Worm (Caenorhabditis elegans) whole organism, dauer: Measurements from ENCODE around the gene sdz-6.

Source experiments
- unc-62 ChIP-seq: sonication (generic microtip); optimal IDR thresholded peaks from 2 replicates; lab custom pipeline; 2017; ENCODE audit warnings: missing biosample characterization, missing genetic modification reagents, missing genetic modification characterization

sdz-6 gene

DNA sequence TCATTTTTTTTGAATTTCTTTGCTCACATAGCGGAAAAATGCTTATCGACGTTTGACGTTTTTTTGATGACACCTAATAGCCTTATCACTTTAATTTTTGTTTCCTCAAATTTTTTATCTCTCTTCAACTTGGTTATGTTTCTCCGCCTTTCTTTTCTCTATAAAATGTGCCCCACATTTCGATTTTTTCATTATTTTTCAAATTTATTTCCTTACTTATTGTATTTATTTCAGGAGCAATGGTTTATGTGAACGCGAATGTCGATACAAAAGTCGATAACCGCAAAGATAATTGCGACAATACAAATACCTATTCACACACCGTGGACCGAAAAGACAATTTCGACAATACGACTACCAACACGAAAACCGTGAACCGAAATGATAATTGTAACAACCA is at the start of gene sdz-6:
Gene sdz-6, plus strand, starts transcription at position 229 of the 400 bp plus-strand sequence.
- no peak for TF ChIP-seq unc-62 (GFP tag; lab: Kevin White, UChicago)

DNA sequence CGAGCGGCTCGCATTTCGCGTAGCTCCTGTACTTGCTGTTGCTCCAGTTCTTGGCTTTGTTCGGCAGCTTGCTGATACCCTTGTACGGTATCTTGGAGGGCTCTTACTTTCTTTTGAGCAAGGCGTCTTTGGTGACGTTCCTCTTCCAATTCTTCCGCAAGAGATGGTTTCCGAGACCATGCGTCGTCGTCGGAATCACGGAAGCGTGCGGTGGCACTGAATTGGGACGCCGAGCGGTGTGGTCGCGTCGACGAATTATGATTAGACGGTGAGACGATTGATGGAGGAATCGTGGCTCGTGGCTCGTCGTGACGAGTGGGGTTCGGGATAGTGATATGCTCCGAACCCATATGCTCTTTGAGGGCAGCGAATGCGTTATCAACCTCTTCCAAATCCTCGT is 44.1 kb upstream of the sdz-6 start:
- TF ChIP-seq unc-62 (GFP tag; lab: Kevin White, UChicago), result no peak

DNA sequence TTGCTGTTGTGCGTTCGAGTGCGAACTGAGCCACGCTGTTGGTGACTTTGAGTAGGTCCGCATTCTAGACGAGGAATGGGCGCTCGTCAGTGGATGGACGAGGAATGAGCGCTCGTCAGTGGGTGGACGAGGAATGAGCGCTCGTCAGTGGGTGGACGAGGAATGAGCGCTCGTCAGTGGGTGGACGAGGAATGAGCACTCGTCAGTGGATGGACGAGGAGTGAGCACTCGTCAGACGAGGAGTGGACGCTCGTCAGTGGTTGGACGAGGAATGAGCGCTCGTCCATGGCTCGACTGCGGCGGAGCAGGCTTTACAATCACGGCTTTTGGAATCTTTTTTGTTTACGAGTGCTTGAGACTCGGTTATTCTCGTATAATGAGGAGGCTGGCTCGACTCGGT is 41.9 kb upstream of the sdz-6 start:
- no peak for TF ChIP-seq unc-62 (GFP tag; lab: Kevin White, UChicago)

DNA sequence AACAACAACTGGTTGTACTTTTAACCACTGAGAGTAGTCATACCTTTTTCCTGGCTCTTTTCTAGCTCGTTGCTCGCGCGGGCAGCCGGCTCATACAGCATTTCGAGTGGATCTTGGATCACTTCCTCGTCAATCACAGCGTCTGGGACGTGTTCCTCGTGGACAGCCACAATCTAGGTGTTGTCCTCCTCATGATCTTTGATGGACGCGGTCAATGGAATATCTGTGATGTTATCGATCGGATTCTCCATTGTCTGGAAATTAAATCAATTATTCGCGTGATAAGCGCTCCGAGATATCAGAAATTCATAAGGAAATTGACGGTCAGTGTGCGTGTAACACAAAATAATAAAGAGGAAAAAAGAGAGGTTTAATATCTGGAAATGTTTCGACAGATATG is 40.5 kb upstream of the sdz-6 start, which contains the start of gene F21D9.8:
Gene F21D9.8, minus strand, starts transcription at position 101 of the 400 bp plus-strand sequence.
- no peak for TF ChIP-seq unc-62 (GFP tag; lab: Kevin White, UChicago)

DNA sequence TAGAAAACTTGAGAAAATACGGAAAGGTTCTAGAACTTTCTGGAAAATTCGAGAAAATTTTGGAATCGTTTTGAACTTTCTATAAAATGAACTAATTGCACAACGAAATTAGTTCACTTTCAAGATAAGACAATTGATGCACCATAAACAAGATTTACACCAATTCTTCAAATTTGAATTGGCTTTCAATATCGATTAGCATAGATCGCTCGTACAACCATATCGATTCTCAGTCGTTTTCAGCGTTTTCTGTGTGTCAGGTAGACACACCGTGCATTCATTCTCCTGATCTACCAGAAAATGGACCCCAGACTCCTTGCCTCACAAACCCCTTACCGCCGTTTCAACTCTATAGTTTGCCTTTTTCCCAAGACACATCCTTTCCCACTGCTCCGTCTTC is 38.1 kb upstream of the sdz-6 start, which contains the start of gene fbxb-117:
Gene fbxb-117, plus strand, starts transcription at position 301 of the 400 bp plus-strand sequence.
- TF ChIP-seq unc-62 (GFP tag; lab: Kevin White, UChicago), result no peak

DNA sequence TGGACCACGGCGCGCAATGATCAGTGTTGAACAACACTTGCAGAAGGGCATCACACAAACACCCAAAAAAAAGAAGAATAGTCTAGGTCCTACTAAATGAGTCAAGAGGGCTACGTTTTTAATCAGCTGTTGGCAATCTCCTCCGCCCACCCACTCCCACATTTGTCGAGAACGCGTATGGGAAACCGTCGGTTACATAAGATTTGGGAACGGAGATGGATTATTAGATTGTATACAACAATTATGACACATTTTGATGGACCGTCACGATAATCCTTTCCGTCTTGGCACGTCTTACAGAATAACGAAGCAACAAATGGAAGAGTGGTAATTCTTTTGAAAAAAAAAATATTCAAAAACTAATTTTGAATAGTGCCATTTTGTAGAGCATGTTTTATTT is 34.5 kb upstream of the sdz-6 start:
- TF ChIP-seq unc-62 (GFP tag; lab: Kevin White, UChicago), result no peak

DNA sequence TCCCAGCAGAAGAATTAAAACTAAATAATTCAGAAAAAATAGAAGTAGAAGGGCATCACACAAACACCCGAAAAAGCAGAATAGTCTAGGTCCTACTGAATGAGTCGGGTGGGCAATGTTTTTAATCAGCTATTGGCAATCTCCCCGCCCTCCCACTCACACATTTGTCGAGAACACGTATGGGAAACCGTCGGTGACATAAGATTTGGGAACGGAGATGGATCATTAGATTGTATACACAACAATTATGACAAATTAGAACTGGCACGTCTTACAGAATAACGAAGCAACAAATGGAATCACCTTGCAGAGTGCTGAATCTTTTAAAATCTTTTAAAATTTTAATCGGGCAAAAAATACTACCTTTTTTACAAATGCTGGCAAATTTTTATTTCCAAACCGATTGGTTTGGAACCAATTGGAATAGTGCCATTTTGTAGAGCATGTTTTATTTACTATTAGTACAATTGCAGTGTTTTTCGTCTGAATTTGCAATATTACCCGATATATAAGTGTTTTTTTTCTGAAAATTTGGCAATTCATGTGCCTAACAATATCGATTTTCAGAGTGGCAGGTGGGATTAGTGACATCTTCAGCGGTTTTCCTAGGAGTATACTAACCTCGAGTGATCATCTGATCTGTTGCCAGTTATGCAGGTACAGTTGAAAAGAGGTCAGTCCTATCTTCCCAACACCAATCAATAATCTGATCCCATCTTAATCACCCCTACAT is 32.2 kb upstream of the sdz-6 start, which contains the start of the genes F55C9.3 and fbxb-57:
Gene F55C9.3, minus strand, starts transcription at position 101 of the 733 bp plus-strand sequence.
Gene fbxb-57, plus strand, starts transcription at position 683 of the 733 bp plus-strand sequence.
- no peak for TF ChIP-seq unc-62 (GFP tag; lab: Kevin White, UChicago)

DNA sequence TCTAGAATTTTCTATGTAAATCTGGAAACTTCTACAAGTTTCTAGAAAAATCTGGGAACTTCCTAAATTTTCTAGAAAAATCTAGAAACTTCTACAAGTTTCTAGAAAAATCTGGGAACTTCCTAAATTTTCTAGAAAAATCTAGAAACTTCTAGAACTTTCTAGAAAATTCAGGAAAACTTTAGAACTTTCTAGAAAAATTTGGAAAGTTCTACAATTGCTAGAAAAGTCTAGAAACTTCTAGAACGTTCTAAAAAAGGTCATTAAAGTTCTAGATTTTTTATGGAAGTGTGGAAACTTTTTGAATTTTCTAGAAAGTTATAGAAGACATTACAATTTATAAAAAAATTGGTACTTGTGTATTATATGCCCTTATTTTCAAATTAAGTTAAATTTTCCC is 27.4 kb upstream of the sdz-6 start, which contains the start of gene F55C9.5:
Gene F55C9.5, minus strand, starts transcription at position 101 of the 400 bp plus-strand sequence.
- TF ChIP-seq unc-62 (GFP tag; lab: Kevin White, UChicago), result no peak

DNA sequence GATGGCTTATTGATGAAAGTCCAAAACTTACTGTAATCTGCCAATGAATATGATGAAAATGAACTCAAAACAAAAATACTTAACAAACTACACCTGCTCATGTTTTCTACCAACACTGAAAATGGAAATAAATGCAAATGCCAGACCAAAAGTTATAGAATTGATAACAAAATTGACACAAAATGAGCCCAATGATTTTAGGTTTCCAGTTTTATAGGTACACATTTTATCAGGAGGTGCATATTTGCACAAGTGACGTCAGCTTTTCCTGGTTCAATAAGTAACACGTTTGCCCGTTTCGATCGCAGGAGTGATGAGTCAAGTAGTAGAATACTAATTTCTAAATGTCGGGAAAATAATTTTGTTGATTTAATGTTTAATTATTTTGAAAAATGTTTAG is 23.7 kb upstream of the sdz-6 start, which contains the start of gene F55C9.6:
Gene F55C9.6, minus strand, starts transcription at position 101 of the 400 bp plus-strand sequence.
- TF ChIP-seq unc-62 (GFP tag; lab: Kevin White, UChicago), result no peak

DNA sequence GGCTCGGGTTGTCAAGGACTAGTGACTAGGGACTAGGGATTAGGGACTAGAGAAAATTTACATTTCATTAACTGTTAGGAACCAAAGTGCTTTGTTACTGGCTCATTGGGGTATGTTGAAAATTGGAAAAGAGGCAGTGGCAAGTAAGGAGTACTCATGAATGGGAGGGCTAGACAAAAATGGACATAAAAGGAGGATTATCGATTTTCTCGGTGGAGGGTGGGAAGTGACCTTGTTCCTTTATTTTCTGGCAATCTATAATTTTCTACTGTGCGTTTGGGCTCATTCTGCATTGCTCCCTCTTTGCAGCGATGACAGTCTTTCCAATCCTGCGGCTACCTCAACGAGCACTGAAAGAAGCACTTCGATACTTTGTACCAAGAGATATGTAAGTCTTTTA is 22.9 kb upstream of the sdz-6 start, which contains the start of gene fbxb-60:
Gene fbxb-60, plus strand, starts transcription at position 301 of the 400 bp plus-strand sequence.
- no peak for TF ChIP-seq unc-62 (GFP tag; lab: Kevin White, UChicago)

DNA sequence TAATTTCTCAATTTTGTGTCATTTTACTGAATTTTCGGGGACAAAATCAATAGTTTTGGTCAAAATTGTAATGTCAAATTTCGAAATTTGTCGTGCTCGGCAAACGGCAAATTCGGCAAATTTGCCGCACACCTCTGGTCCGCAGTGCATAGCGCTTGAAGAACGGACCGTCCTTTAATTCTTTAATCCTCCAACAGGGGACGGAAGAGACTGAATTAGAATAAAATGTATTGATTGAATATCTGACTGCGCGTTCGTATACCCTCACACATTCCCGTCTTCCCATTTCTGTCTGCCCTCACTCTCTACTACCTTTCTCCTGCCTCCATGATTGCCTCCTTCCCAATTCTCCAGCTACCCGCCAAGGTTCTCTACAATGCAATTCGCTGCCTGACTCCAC is 21.2 kb upstream of the sdz-6 start, which contains the start of gene F55C9.14:
Gene F55C9.14, plus strand, starts transcription at position 301 of the 400 bp plus-strand sequence.
- no peak for TF ChIP-seq unc-62 (GFP tag; lab: Kevin White, UChicago)

DNA sequence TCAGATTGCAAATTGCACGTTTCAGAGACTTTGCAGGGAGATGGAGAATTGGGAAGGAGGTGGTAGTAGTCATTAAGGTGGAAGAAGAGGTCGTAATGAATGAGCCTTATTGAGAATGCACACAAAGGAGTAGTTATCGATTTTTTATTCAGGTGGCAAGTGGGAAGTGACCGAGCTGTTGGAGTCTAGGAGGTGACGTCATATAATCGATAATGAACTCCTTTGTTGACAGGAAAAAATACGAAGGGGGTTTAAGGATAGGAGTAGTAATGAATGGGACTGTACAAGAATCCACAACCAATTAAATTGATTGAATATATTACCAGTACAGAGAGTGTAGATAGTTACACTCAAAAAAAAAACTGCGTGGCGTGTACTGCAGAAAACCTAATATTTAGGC is 18.5 kb upstream of the sdz-6 start, which contains the start of gene fbxb-62:
Gene fbxb-62, minus strand, starts transcription at position 101 of the 400 bp plus-strand sequence.
- TF ChIP-seq unc-62 (GFP tag; lab: Kevin White, UChicago), result no peak

DNA sequence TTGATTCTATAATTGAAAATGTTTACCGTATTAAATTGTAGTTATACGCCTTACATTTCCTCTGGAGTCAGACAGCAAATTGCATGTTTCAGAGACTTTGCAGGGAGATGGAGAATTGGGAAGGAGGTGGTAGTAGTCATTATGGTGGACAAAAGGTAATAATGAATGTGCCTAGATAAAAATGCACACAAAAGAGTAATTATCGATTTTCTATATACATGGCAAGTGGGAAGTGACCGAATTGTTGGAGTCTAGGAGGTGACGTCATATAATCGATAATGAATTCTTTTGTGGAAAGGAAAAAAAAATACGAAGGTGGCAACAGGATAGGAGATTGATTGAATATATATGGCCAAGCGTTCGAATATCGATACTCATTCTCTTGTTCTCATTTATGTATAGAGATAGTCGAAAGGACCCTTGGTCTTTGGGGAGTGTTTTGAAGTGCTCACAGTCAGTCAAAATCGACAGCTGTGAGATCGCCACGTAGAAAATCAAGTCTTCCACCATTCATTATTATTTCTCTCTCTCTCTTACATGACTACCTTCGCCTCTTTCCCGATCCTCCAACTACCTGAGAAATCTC is 16.7 kb upstream of the sdz-6 start, which contains the start of the genes fbxb-63 and fbxb-61:
Gene fbxb-63, minus strand, starts transcription at position 142 of the 586 bp plus-strand sequence.
Gene fbxb-61, plus strand, starts transcription at position 536 of the 586 bp plus-strand sequence.
- no peak for TF ChIP-seq unc-62 (GFP tag; lab: Kevin White, UChicago)

DNA sequence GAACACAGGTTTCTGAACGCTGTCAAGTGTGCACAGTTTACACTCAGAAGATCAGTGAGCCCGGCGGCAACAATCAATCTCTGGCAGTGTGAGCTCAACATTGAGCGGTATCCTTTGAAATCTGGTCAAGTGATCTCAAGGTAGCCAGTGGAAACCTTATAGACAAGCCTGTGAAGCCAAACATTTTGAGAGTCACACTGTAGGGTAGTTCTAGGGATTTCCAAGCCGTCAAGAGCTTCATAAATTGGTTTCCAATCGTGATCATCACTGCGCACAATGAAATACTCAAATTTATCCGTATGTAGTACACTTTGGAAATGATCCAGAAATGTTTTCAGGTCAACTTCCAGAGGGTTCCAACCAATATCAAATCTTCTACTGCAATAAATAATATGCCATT is 13.5 kb upstream of the sdz-6 start, which contains the start of gene F55C9.15:
Gene F55C9.15, minus strand, starts transcription at position 101 of the 400 bp plus-strand sequence.
- no peak for TF ChIP-seq unc-62 (GFP tag; lab: Kevin White, UChicago)

DNA sequence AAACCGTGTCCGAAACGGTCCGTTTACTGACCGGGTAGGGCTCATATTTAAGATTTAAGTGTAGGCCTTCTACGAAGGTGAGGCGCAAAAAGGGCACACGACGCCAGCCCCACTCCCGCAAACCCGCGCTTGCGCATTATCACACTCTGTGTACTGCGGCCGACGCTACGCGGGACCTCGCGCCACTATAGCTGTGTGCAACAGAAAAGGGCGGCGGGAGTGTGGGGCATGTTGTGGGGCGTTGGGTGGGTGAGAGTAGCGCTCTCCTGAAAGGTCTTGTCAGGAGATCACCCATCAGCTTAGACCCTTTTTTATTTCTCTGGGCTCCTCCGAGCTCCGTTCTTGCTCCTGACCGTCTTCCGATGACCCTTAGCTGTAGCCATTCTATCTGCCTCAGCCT is 12.3 kb upstream of the sdz-6 start:
- TF ChIP-seq unc-62 (GFP tag; lab: Kevin White, UChicago), result no peak

DNA sequence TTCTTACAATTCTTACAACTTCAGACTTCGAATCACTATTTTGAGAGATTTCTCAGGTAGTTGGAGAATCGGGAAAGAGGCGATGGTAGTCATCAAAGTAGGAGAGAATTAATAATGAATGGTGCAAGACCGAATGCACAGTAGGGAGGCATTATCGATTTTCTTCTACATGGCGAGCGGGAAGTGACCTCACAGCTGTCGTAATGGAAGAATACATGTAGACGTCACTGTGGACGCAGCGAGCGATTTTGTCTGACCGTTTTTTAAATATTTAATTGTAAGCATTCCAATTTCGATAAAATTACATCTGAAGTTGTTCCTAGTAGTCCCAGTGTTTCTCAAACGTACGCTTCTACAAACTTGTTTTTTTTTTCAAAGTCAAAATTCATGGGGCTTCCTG is 10.8 kb upstream of the sdz-6 start, which contains the start of gene F55C9.11:
Gene F55C9.11, minus strand, starts transcription at position 101 of the 400 bp plus-strand sequence.
- no peak for TF ChIP-seq unc-62 (GFP tag; lab: Kevin White, UChicago)
